Worm (Caenorhabditis elegans) whole organism, young adult: Measurements from ENCODE around the gene rip-1.
A peak's percentile ranks its signal among the peaks of the same experiment; 100 is the strongest.

Experiments
- B0019.2 ChIP-seq: fragments of 200-800 bp; sonication (Bioruptor generic); conservative IDR thresholded peaks from 2 replicates; pipeline ENCODE4 v1.3.6; 2022; ENCODE audit warnings: missing genetic modification reagents, missing genetic modification characterization, missing compliant biosample characterization
- B0261.1 ChIP-seq: sonication (generic microtip); optimal IDR thresholded peaks from 2 replicates; lab custom pipeline; 2016; ENCODE audit warnings: mild to moderate bottlenecking, missing genetic modification characterization, moderate library complexity, missing compliant biosample characterization
- C06A6.2 ChIP-seq: fragments of 200-800 bp; sonication (Bioruptor generic); conservative IDR thresholded peaks from 2 replicates; pipeline ENCODE4 v1.3.6; 2022; ENCODE audit warnings: missing genetic modification characterization, missing compliant biosample characterization
- F10E7.11 ChIP-seq: sonication (generic microtip); optimal IDR thresholded peaks from 2 replicates; lab custom pipeline; 2017; ENCODE audit warnings: mild to moderate bottlenecking, missing genetic modification characterization, moderate library complexity, missing compliant biosample characterization
- F23B12.7 ChIP-seq: sonication (generic microtip); optimal IDR thresholded peaks from 2 replicates; lab custom pipeline; 2017; ENCODE audit warnings: missing genetic modification characterization, mild to moderate bottlenecking, missing compliant biosample characterization, antibody characterized with exemption, moderate library complexity; ENCODE audit not compliant: insufficient read depth
- F33H1.4 ChIP-seq: fragments of 200-800 bp; sonication (Bioruptor generic); IDR thresholded peaks from 2 replicates; pipeline ENCODE4 v1.3.6; 2022; ENCODE audit warnings: missing genetic modification reagents, missing genetic modification characterization, missing compliant biosample characterization
- F57C9.4 ChIP-seq: sonication (generic microtip); optimal IDR thresholded peaks from 2 replicates; lab custom pipeline; 2017; ENCODE audit warnings: mild to moderate bottlenecking, missing genetic modification characterization, missing compliant biosample characterization
- T07F8.4 ChIP-seq: sonication (generic microtip); optimal IDR thresholded peaks from 2 replicates; lab custom pipeline; 2016; ENCODE audit warnings: mild to moderate bottlenecking, missing genetic modification characterization, moderate library complexity, missing compliant biosample characterization
- Y53F4B.3 ChIP-seq: fragments of 200-800 bp; sonication (Bioruptor generic); IDR thresholded peaks from 2 replicates; pipeline ENCODE4 v1.3.6; 2022; ENCODE audit warnings: missing genetic modification reagents, missing genetic modification characterization, missing compliant biosample characterization
- Y95B8A.8 ChIP-seq: fragments of 200-800 bp; sonication (Bioruptor generic); IDR thresholded peaks from 2 replicates; pipeline ENCODE4 v1.3.6; 2022; ENCODE audit warnings: missing genetic modification reagents, missing genetic modification characterization, missing compliant biosample characterization
- ama-1 ChIP-seq, 3 experiments: fragments of 150-350 bp in 1 of 3; sonication (generic microtip) in 2 of 3; optimal IDR thresholded peaks; 2 replicates each; lab custom pipeline; 2014 to 2018; ENCODE audit warnings: missing biosample characterization in 2 of 3, missing genetic modification characterization in 2 of 3, missing genetic modification reagents in 2 of 3
- aptf-3 ChIP-seq: fragments of 200-800 bp; sonication (Bioruptor generic); IDR thresholded peaks from 2 replicates; pipeline ENCODE4 v1.3.6; 2022; ENCODE audit warnings: missing genetic modification characterization, missing compliant biosample characterization
- cebp-2 ChIP-seq: fragments of 200-800 bp; sonication (Bioruptor generic); IDR thresholded peaks from 2 replicates; pipeline ENCODE4 v1.3.6; 2022; ENCODE audit warnings: missing genetic modification characterization, missing compliant biosample characterization
- ceh-91 ChIP-seq: fragments of 200-800 bp; sonication (Bioruptor generic); IDR thresholded peaks from 2 replicates; pipeline ENCODE4 v1.3.6; 2022; ENCODE audit warnings: missing genetic modification reagents, missing genetic modification characterization, missing compliant biosample characterization
- chd-7 ChIP-seq: sonication (generic microtip); optimal IDR thresholded peaks from 2 replicates; lab custom pipeline; 2016; ENCODE audit warnings: mild to moderate bottlenecking, missing genetic modification characterization, moderate library complexity, missing compliant biosample characterization
- dpff-1 ChIP-seq: sonication (generic microtip); optimal IDR thresholded peaks from 2 replicates; lab custom pipeline; 2017; ENCODE audit warnings: mild to moderate bottlenecking, missing genetic modification characterization, missing compliant biosample characterization
- egl-18 ChIP-seq: fragments of 200-800 bp; sonication (Bioruptor generic); IDR thresholded peaks from 2 replicates; pipeline ENCODE4 v1.3.6; 2022; ENCODE audit warnings: missing genetic modification reagents, missing genetic modification characterization, missing compliant biosample characterization
- ekl-4 ChIP-seq: fragments of 200-800 bp; sonication (Bioruptor generic); IDR thresholded peaks from 2 replicates; pipeline ENCODE4 v1.3.6; 2022; ENCODE audit warnings: missing genetic modification reagents, missing genetic modification characterization, missing compliant biosample characterization
- ets-4 ChIP-seq: fragments of 200-800 bp; sonication (Bioruptor generic); optimal IDR thresholded peaks from 2 replicates; lab custom pipeline; 2018; ENCODE audit warnings: mild to moderate bottlenecking, missing genetic modification characterization, missing compliant biosample characterization
- him-1 ChIP-seq: sonication (generic microtip); optimal IDR thresholded peaks from 2 replicates; lab custom pipeline; 2016; ENCODE audit warnings: missing genotype, missing genetic modification reagents, missing genetic modification characterization, missing compliant biosample characterization
- hlh-26 ChIP-seq: fragments of 200-800 bp; sonication (Bioruptor generic); conservative IDR thresholded peaks from 2 replicates; pipeline ENCODE4 v1.3.6; 2022; ENCODE audit warnings: missing genetic modification reagents, missing genetic modification characterization, missing compliant biosample characterization
- hrde-1 ChIP-seq: sonication (generic microtip); optimal IDR thresholded peaks from 2 replicates; lab custom pipeline; 2016; ENCODE audit warnings: missing genetic modification characterization, mild to moderate bottlenecking, missing compliant biosample characterization, moderate library complexity, missing genotype, missing genetic modification reagents, borderline replicate concordance
- lin-35 ChIP-seq, 3 experiments: fragments of 150-350 bp in 2 of 3; sonication (generic microtip) in 1 of 3; optimal IDR thresholded peaks; 2 replicates each; lab custom pipeline; 2014 to 2018; ENCODE audit warnings: missing biosample characterization in 3 of 3, missing genetic modification characterization in 3 of 3, missing genetic modification reagents in 3 of 3
- lin-40 ChIP-seq: sonication (generic microtip); optimal IDR thresholded peaks from 2 replicates; lab custom pipeline; 2016; ENCODE audit warnings: missing genetic modification characterization, mild to moderate bottlenecking, missing compliant biosample characterization, missing genotype, missing genetic modification reagents
- madf-8 ChIP-seq: fragments of 200-800 bp; sonication (Bioruptor generic); conservative IDR thresholded peaks from 2 replicates; pipeline ENCODE4 v1.3.6; 2022; ENCODE audit warnings: missing genetic modification reagents, missing genetic modification characterization, missing compliant biosample characterization
- nfya-1 ChIP-seq: sonication (generic microtip); optimal IDR thresholded peaks from 2 replicates; lab custom pipeline; 2017; ENCODE audit warnings: antibody characterized with exemption, missing compliant biosample characterization, missing genetic modification characterization, borderline replicate concordance; ENCODE audit not compliant: insufficient read depth
- nhr-80 ChIP-seq: sonication (generic microtip); optimal IDR thresholded peaks from 2 replicates; lab custom pipeline; 2016; ENCODE audit warnings: missing genetic modification characterization, missing compliant biosample characterization
- rcor-1 ChIP-seq: fragments of 200-800 bp; sonication (Bioruptor generic); IDR thresholded peaks from 2 replicates; pipeline ENCODE4 v1.3.6; 2022; ENCODE audit warnings: missing genetic modification reagents, missing genetic modification characterization, missing compliant biosample characterization
- repo-1 ChIP-seq: sonication (generic microtip); optimal IDR thresholded peaks from 2 replicates; lab custom pipeline; 2017; ENCODE audit warnings: mild to moderate bottlenecking, missing genetic modification characterization, missing compliant biosample characterization
- rpc-1 ChIP-seq, 2 experiments: fragments of 150-350 bp in 1 of 2; sonication (generic microtip) in 1 of 2; optimal IDR thresholded peaks; 2 replicates each; lab custom pipeline; 2014 to 2018; ENCODE audit warnings: missing biosample characterization in 1 of 2, missing genetic modification characterization in 1 of 2, missing genetic modification reagents in 1 of 2, missing genotype in 1 of 2
- snpc-3.4 ChIP-seq: sonication (generic microtip); optimal IDR thresholded peaks from 2 replicates; lab custom pipeline; 2017; ENCODE audit warnings: missing genetic modification characterization, mild to moderate bottlenecking, missing compliant biosample characterization, antibody characterized with exemption, moderate library complexity, missing genotype, missing genetic modification reagents
- snpc-4 ChIP-seq, 5 experiments: fragments of 150-350 bp in 1 of 5; sonication (generic microtip) in 4 of 5; optimal IDR thresholded peaks; 2 replicates each; lab custom pipeline; 2014 to 2018; ENCODE audit warnings: missing genetic modification characterization in 5 of 5, missing biosample characterization in 3 of 5, antibody characterized with exemption in 2 of 5, mild to moderate bottlenecking in 2 of 5, missing compliant biosample characterization in 2 of 5, missing genotype in 2 of 5, moderate library complexity in 2 of 5, missing genetic modification reagents in 1 of 5
- sptf-2 ChIP-seq: fragments of 200-800 bp; sonication (Bioruptor generic); optimal IDR thresholded peaks from 2 replicates; lab custom pipeline; 2018; ENCODE audit warnings: mild to moderate bottlenecking, missing genetic modification characterization, missing compliant biosample characterization
- ztf-6 ChIP-seq: fragments of 200-800 bp; sonication (Bioruptor generic); IDR thresholded peaks from 2 replicates; pipeline ENCODE4 v1.3.6; 2022; ENCODE audit warnings: missing genetic modification reagents, missing genetic modification characterization, missing compliant biosample characterization

rip-1 gene

ce11 chrIII:10258641-10259040 is at the start of gene rip-1:
TSS of gene rip-1 (minus strand) at chrIII:10258741.
- TF ChIP-seq lin-35 (GFP tag; optimal IDR thresholded peaks at IDR 0.05; lab: Kevin White, UChicago) (no peak), dpff-1 (tag; lab: Kevin White, UChicago) (no peak), egl-18 (no peak), chd-7 (tag; lab: Kevin White, UChicago) (no peak), snpc-3.4 (tag; lab: Kevin White, UChicago) (no peak), ztf-6 (no peak), B0261.1 (tag; lab: Kevin White, UChicago) (no peak)

- TF ChIP-seq Y95B8A.8 (GFP tag; lab: Robert Waterston, UW) (no peak), rpc-1 (optimal IDR thresholded peaks at IDR 0.05; lab: Kevin White, UChicago) (no peak), rpc-1 (tag; optimal IDR thresholded peaks at IDR 0.05; lab: Kevin White, UChicago) (no peak), ama-1 (optimal IDR thresholded peaks at IDR 0.05; lab: Kevin White, UChicago) (no peak), ama-1 (GFP tag; optimal IDR thresholded peaks at IDR 0.05; lab: Kevin White, UChicago) (no peak), F10E7.11 (tag; lab: Kevin White, UChicago) (no peak), repo-1 (tag; lab: Kevin White, UChicago) (no peak), B0261.1 (tag; lab: Kevin White, UChicago) (no peak), T07F8.4 (tag; lab: Kevin White, UChicago) (no peak), Y53F4B.3 (GFP tag; lab: Robert Waterston, UW) (no peak), B0019.2 (GFP tag; lab: Robert Waterston, UW) (no peak), F23B12.7 (tag; lab: Kevin White, UChicago) (no peak), madf-8 (GFP tag; lab: Robert Waterston, UW) (no peak), cebp-2 (GFP tag; lab: Robert Waterston, UW) (no peak), hlh-26 (GFP tag; lab: Robert Waterston, UW) (no peak), sptf-2 (GFP tag; lab: Kevin White, UChicago) (no peak), snpc-3.4 (tag; lab: Kevin White, UChicago) (no peak), F57C9.4 (no peak), nfya-1 (no peak), rcor-1 (GFP tag; lab: Robert Waterston, UW) (no peak)
Measured at ce11 chrIII:10306049-10306448, 47.5 kb upstream of the rip-1 start, which contains the start of gene T07A5.1. TSS of gene T07A5.1 (minus strand) at chrIII:10306197.

- peak; percentile 42 for TF ChIP-seq nhr-80 (tag; lab: Kevin White, UChicago)
- no peak for TF ChIP-seq F23B12.7 (tag; lab: Kevin White, UChicago)
- TF ChIP-seq aptf-3 = no peak
- no peak for TF ChIP-seq lin-40 (tag; lab: Kevin White, UChicago)
Measured at ce11 chrIII:10305295-10305694, 46.8 kb upstream of the rip-1 start.

ce11 chrIII:10300078-10300477 is 41.5 kb upstream of the rip-1 start, which contains the start of gene vglu-3:
TSS of gene vglu-3 (plus strand) at chrIII:10300378.
- TF ChIP-seq F57C9.4 (no peak), rpc-1 (optimal IDR thresholded peaks at IDR 0.05; lab: Kevin White, UChicago) (no peak), rpc-1 (tag; optimal IDR thresholded peaks at IDR 0.05; lab: Kevin White, UChicago) (no peak), ceh-91 (GFP tag; lab: Robert Waterston, UW) (no peak), ekl-4 (GFP tag; lab: Robert Waterston, UW) (no peak), him-1 (tag; lab: Kevin White, UChicago) (no peak), hrde-1 (tag; lab: Kevin White, UChicago) (no peak), T07F8.4 (tag; lab: Kevin White, UChicago) (no peak), snpc-4 (GFP tag; optimal IDR thresholded peaks at IDR 0.05; lab: Kevin White, UChicago) (no peak), snpc-4 (tag; optimal IDR thresholded peaks at IDR 0.05; lab: Kevin White, UChicago) (no peak), C06A6.2 (GFP tag; lab: Robert Waterston, UW) (no peak), F33H1.4 (no peak), ets-4 (GFP tag; lab: Kevin White, UChicago) (no peak)
